Worm (Caenorhabditis elegans): ENCODE data around the gene ZK686.5.

Gene ZK686.5

ce11 chrIII:7722999-7723398 lies 44.3 kb downstream of the ZK686.5 start (continued):
- TF ChIP-seq nhr-76 (tag; optimal IDR thresholded peaks at IDR 0.05), result no peak
- no peak for TF ChIP-seq nhr-19 (GFP tag; conservative IDR thresholded peaks at IDR 0.05)
- no peak for TF ChIP-seq ceh-90 (tag; optimal IDR thresholded peaks at IDR 0.05)
- TF ChIP-seq mab-9 (GFP tag; IDR thresholded peaks at IDR 0.05), result no peak
- no peak for TF ChIP-seq ztf-11 (tag; optimal IDR thresholded peaks at IDR 0.05)
- TF ChIP-seq nhr-77 (tag; optimal IDR thresholded peaks at IDR 0.05), result no peak
- TF ChIP-seq efl-3 (GFP tag; optimal IDR thresholded peaks at IDR 0.05), result no peak
- no peak for TF ChIP-seq unc-30 (tag; optimal IDR thresholded peaks at IDR 0.05)
- TF ChIP-seq tbx-2 (tag; optimal IDR thresholded peaks at IDR 0.05), result no peak
- TF ChIP-seq hlh-4 (tag; optimal IDR thresholded peaks at IDR 0.05), result no peak
- TF ChIP-seq lin-14 (GFP tag; optimal IDR thresholded peaks at IDR 0.05), result peak; percentile 85
- TF ChIP-seq ztf-4 (tag; optimal IDR thresholded peaks at IDR 0.05), result no peak
- no peak for TF ChIP-seq hlh-17 (GFP tag; optimal IDR thresholded peaks at IDR 0.05; ENCODE audit: borderline replicate concordance)
- TF ChIP-seq C16A3.4 (tag; optimal IDR thresholded peaks at IDR 0.05), result no peak
- TF ChIP-seq nhr-11 (tag; optimal IDR thresholded peaks at IDR 0.05), result no peak
- no peak for TF ChIP-seq mef-2 (tag; optimal IDR thresholded peaks at IDR 0.05)
- no peak for TF ChIP-seq skn-1 (tag; optimal IDR thresholded peaks at IDR 0.05)
- TF ChIP-seq unc-130 (tag; optimal IDR thresholded peaks at IDR 0.05), result no peak
- TF ChIP-seq lin-13 (GFP tag; optimal IDR thresholded peaks at IDR 0.05), result peak; percentile 11
- peak; percentile 25 for TF ChIP-seq ama-1 (optimal IDR thresholded peaks at IDR 0.05)
- TF ChIP-seq C34B4.2 (tag; optimal IDR thresholded peaks at IDR 0.05), result no peak
- no peak for TF ChIP-seq fkh-8 (tag; optimal IDR thresholded peaks at IDR 0.05)
- TF ChIP-seq F16B12.6 (tag; optimal IDR thresholded peaks at IDR 0.05), result no peak
- TF ChIP-seq unc-62 (GFP tag; optimal IDR thresholded peaks at IDR 0.05), result no peak
- TF ChIP-seq nhr-12 (tag; optimal IDR thresholded peaks at IDR 0.05), result no peak
- TF ChIP-seq sptf-1 (tag; optimal IDR thresholded peaks at IDR 0.05), result no peak
- TF ChIP-seq unc-98 (GFP tag; IDR thresholded peaks at IDR 0.05), result no peak
- peak; percentile 48 for TF ChIP-seq nhr-71 (tag; optimal IDR thresholded peaks at IDR 0.05)
- no peak for TF ChIP-seq sox-4 (tag; optimal IDR thresholded peaks at IDR 0.05)
- no peak for TF ChIP-seq snu-23 (GFP tag; optimal IDR thresholded peaks at IDR 0.05)
- no peak for TF ChIP-seq elt-3 (tag; optimal IDR thresholded peaks at IDR 0.05)
- peak; percentile 14; the same call in 1 of the 2 replicates for TF ChIP-seq isw-1 (GFP tag; IDR thresholded peaks at IDR 0.05)
- no peak for TF ChIP-seq mep-1 (tag; optimal IDR thresholded peaks at IDR 0.05)
- TF ChIP-seq rnt-1 (tag; optimal IDR thresholded peaks at IDR 0.05), result no peak
- TF ChIP-seq nhr-85 (tag), result no peak
- TF ChIP-seq ceh-63 (GFP tag; optimal IDR thresholded peaks at IDR 0.05), result no peak
- no peak for TF ChIP-seq nhr-20 (tag; optimal IDR thresholded peaks at IDR 0.05)
- TF ChIP-seq lin-39 (tag; optimal IDR thresholded peaks at IDR 0.05), result no peak
- no peak for TF ChIP-seq tlp-1 (tag; optimal IDR thresholded peaks at IDR 0.05)
- no peak for TF ChIP-seq zag-1 (tag; optimal IDR thresholded peaks at IDR 0.05)
- TF ChIP-seq ets-5 (GFP tag; IDR thresholded peaks at IDR 0.05), result no peak
- no peak for TF ChIP-seq snpc-4 (tag; optimal IDR thresholded peaks at IDR 0.05)
- TF ChIP-seq aly-2 (tag; optimal IDR thresholded peaks at IDR 0.05), result no peak
- no peak for TF ChIP-seq hpl-2 (GFP tag; optimal IDR thresholded peaks at IDR 0.05)
- TF ChIP-seq dsc-1 (tag; optimal IDR thresholded peaks at IDR 0.05), result no peak
- no peak for TF ChIP-seq nhr-84 (tag; optimal IDR thresholded peaks at IDR 0.05)
- no peak for TF ChIP-seq nhr-90 (tag; optimal IDR thresholded peaks at IDR 0.05; ENCODE audit: poor library complexity)
- no peak for TF ChIP-seq fkh-4 (tag; optimal IDR thresholded peaks at IDR 0.05; ENCODE audit: borderline replicate concordance)
- peak in 1 of 2 experiments; percentile 1 for TF ChIP-seq efl-1 (optimal IDR thresholded peaks at IDR 0.05)
- no peak for TF ChIP-seq efl-1 (GFP tag; optimal IDR thresholded peaks at IDR 0.05 in 1 of 2)
- no peak for TF ChIP-seq pax-3 (tag; optimal IDR thresholded peaks at IDR 0.05)
- no peak for TF ChIP-seq Y116A8C.19 (tag; optimal IDR thresholded peaks at IDR 0.05; ENCODE audit: borderline replicate concordance)
